Worm (Caenorhabditis elegans) whole organism, young adult: ENCODE data around the gene his-31.

ENCODE experiments used
- B0019.2 ChIP-seq: fragments of 200-800 bp; sonication (Bioruptor generic); conservative IDR thresholded peaks from 2 replicates; pipeline ENCODE4 v1.3.6; 2022; ENCODE audit warnings: missing genetic modification reagents, missing genetic modification characterization, missing compliant biosample characterization
- C17E4.6 ChIP-seq: fragments of 200-800 bp; sonication (Bioruptor generic); IDR thresholded peaks from 2 replicates; pipeline ENCODE4 v1.3.6; 2022; ENCODE audit warnings: missing genetic modification reagents, missing genetic modification characterization, missing compliant biosample characterization
- F22D6.2 ChIP-seq: sonication (generic microtip); optimal IDR thresholded peaks from 2 replicates; lab custom pipeline; 2016; ENCODE audit warnings: mild to moderate bottlenecking, missing genetic modification characterization, missing compliant biosample characterization
- F39B2.1 ChIP-seq: fragments of 200-800 bp; sonication (Bioruptor generic); IDR thresholded peaks from 2 replicates; pipeline ENCODE4 v1.3.6; 2022; ENCODE audit warnings: missing genetic modification reagents, missing genetic modification characterization, missing compliant biosample characterization
- F57A8.1 ChIP-seq: fragments of 200-800 bp; sonication (Bioruptor generic); optimal IDR thresholded peaks from 2 replicates; lab custom pipeline; 2018; ENCODE audit warnings: mild to moderate bottlenecking, missing genetic modification characterization, moderate library complexity, missing compliant biosample characterization
- T07F8.4 ChIP-seq: sonication (generic microtip); optimal IDR thresholded peaks from 2 replicates; lab custom pipeline; 2016; ENCODE audit warnings: mild to moderate bottlenecking, missing genetic modification characterization, moderate library complexity, missing compliant biosample characterization
- Y67H2A.10 ChIP-seq: fragments of 200-800 bp; sonication (Bioruptor generic); conservative IDR thresholded peaks from 2 replicates; pipeline ENCODE4 v1.3.6; 2022; ENCODE audit warnings: missing genetic modification reagents, missing genetic modification characterization, missing compliant biosample characterization
- Y95B8A.8 ChIP-seq: fragments of 200-800 bp; sonication (Bioruptor generic); IDR thresholded peaks from 2 replicates; pipeline ENCODE4 v1.3.6; 2022; ENCODE audit warnings: missing genetic modification reagents, missing genetic modification characterization, missing compliant biosample characterization
- ZK185.1 ChIP-seq: sonication (generic microtip); optimal IDR thresholded peaks from 2 replicates; lab custom pipeline; 2016; ENCODE audit warnings: mild to moderate bottlenecking, missing genetic modification characterization, missing compliant biosample characterization; ENCODE audit not compliant: poor library complexity, severe bottlenecking
- akir-1 ChIP-seq: fragments of 200-800 bp; sonication (Bioruptor generic); optimal IDR thresholded peaks from 2 replicates; lab custom pipeline; 2018; ENCODE audit warnings: mild to moderate bottlenecking, missing genetic modification characterization, moderate library complexity, missing compliant biosample characterization
- ama-1 ChIP-seq, 3 experiments: fragments of 150-350 bp in 1 of 3; sonication (generic microtip) in 2 of 3; optimal IDR thresholded peaks; 2 replicates each; lab custom pipeline; 2014 to 2018; ENCODE audit warnings: missing biosample characterization in 2 of 3, missing genetic modification characterization in 2 of 3, missing genetic modification reagents in 2 of 3
- aptf-2 ChIP-seq: fragments of 200-800 bp; sonication (Bioruptor generic); conservative IDR thresholded peaks from 2 replicates; pipeline ENCODE4 v1.3.6; 2022; ENCODE audit warnings: missing genetic modification reagents, missing genetic modification characterization, missing compliant biosample characterization
- aptf-3 ChIP-seq: fragments of 200-800 bp; sonication (Bioruptor generic); IDR thresholded peaks from 2 replicates; pipeline ENCODE4 v1.3.6; 2022; ENCODE audit warnings: missing genetic modification characterization, missing compliant biosample characterization
- atf-7 ChIP-seq: sonication (generic microtip); optimal IDR thresholded peaks from 2 replicates; lab custom pipeline; 2017; ENCODE audit warnings: mild to moderate bottlenecking, missing genetic modification characterization, missing compliant biosample characterization
- attf-6 ChIP-seq: fragments of 200-800 bp; sonication (Bioruptor generic); IDR thresholded peaks from 2 replicates; pipeline ENCODE4 v1.3.6; 2022; ENCODE audit warnings: missing genetic modification reagents, missing genetic modification characterization, missing compliant biosample characterization
- cebp-2 ChIP-seq: fragments of 200-800 bp; sonication (Bioruptor generic); IDR thresholded peaks from 2 replicates; pipeline ENCODE4 v1.3.6; 2022; ENCODE audit warnings: missing genetic modification characterization, missing compliant biosample characterization
- ceh-40 ChIP-seq: fragments of 200-800 bp; sonication (Bioruptor generic); IDR thresholded peaks from 2 replicates; pipeline ENCODE4 v1.3.6; 2022; ENCODE audit warnings: missing genetic modification characterization, missing compliant biosample characterization
- ceh-58 ChIP-seq: fragments of 200-800 bp; sonication (Bioruptor generic); IDR thresholded peaks from 2 replicates; pipeline ENCODE4 v1.3.6; 2022; ENCODE audit warnings: missing genetic modification characterization, missing compliant biosample characterization
- efl-1 ChIP-seq: fragments of 150-350 bp; optimal IDR thresholded peaks from 2 replicates; lab custom pipeline; 2014; ENCODE audit warnings: missing biosample characterization, missing genetic modification reagents, missing genetic modification characterization
- egl-44 ChIP-seq: fragments of 200-800 bp; sonication (Bioruptor generic); IDR thresholded peaks from 2 replicates; pipeline ENCODE4 v1.3.6; 2022; ENCODE audit warnings: missing genetic modification reagents, missing genetic modification characterization, missing compliant biosample characterization
- egrh-3 ChIP-seq: fragments of 200-800 bp; sonication (Bioruptor generic); IDR thresholded peaks from 2 replicates; pipeline ENCODE4 v1.3.6; 2022; ENCODE audit warnings: missing genetic modification reagents, missing genetic modification characterization, missing compliant biosample characterization
- ekl-4 ChIP-seq: fragments of 200-800 bp; sonication (Bioruptor generic); IDR thresholded peaks from 2 replicates; pipeline ENCODE4 v1.3.6; 2022; ENCODE audit warnings: missing genetic modification reagents, missing genetic modification characterization, missing compliant biosample characterization
- ets-4 ChIP-seq: fragments of 200-800 bp; sonication (Bioruptor generic); optimal IDR thresholded peaks from 2 replicates; lab custom pipeline; 2018; ENCODE audit warnings: mild to moderate bottlenecking, missing genetic modification characterization, missing compliant biosample characterization
- let-607 ChIP-seq, 2 experiments: fragments of 200-800 bp in 1 of 2; sonication (Bioruptor generic) in 1 of 2; sonication (generic microtip) in 1 of 2; optimal IDR thresholded peaks; 2 replicates each; lab custom pipeline; 2016 to 2018; ENCODE audit warnings: mild to moderate bottlenecking in 2 of 2, missing compliant biosample characterization in 2 of 2, missing genetic modification characterization in 2 of 2, moderate library complexity in 2 of 2, missing genotype in 1 of 2
- lsl-1 ChIP-seq: fragments of 200-800 bp; sonication (Bioruptor generic); optimal IDR thresholded peaks from 2 replicates; lab custom pipeline; 2018; ENCODE audit warnings: mild to moderate bottlenecking, missing genetic modification characterization, moderate library complexity, missing compliant biosample characterization
- madf-10 ChIP-seq: sonication (generic microtip); optimal IDR thresholded peaks from 2 replicates; lab custom pipeline; 2016; ENCODE audit warnings: mild to moderate bottlenecking, missing genetic modification characterization, missing compliant biosample characterization
- nfya-1 ChIP-seq: sonication (generic microtip); optimal IDR thresholded peaks from 2 replicates; lab custom pipeline; 2017; ENCODE audit warnings: antibody characterized with exemption, missing compliant biosample characterization, missing genetic modification characterization, borderline replicate concordance; ENCODE audit not compliant: insufficient read depth
- nfya-2 ChIP-seq: fragments of 200-800 bp; sonication (Bioruptor generic); IDR thresholded peaks from 2 replicates; pipeline ENCODE4 v1.3.6; 2022; ENCODE audit warnings: missing genetic modification reagents, missing genetic modification characterization, missing compliant biosample characterization
- nfyb-1 ChIP-seq: fragments of 200-800 bp; sonication (Bioruptor generic); IDR thresholded peaks from 2 replicates; pipeline ENCODE4 v1.3.6; 2022; ENCODE audit warnings: missing genetic modification reagents, missing genetic modification characterization, missing compliant biosample characterization
- pbrm-1 ChIP-seq: fragments of 200-800 bp; sonication (Bioruptor generic); IDR thresholded peaks from 2 replicates; pipeline ENCODE4 v1.3.6; 2022; ENCODE audit warnings: missing genetic modification reagents, missing genetic modification characterization, missing compliant biosample characterization
- rec-8 ChIP-seq, 2 experiments: sonication (generic microtip); optimal IDR thresholded peaks; 2 replicates each; lab custom pipeline; 2016; ENCODE audit warnings: mild to moderate bottlenecking in 2 of 2, missing genetic modification characterization in 2 of 2, missing genetic modification reagents in 2 of 2, missing genotype in 2 of 2, missing biosample characterization in 1 of 2, missing compliant biosample characterization in 1 of 2, moderate library complexity in 1 of 2
- sea-2 ChIP-seq: fragments of 200-800 bp; sonication (Bioruptor generic); IDR thresholded peaks from 2 replicates; pipeline ENCODE4 v1.3.6; 2022; ENCODE audit warnings: missing genetic modification characterization, missing compliant biosample characterization
- snpc-1.1 ChIP-seq: sonication (generic microtip); optimal IDR thresholded peaks from 2 replicates; lab custom pipeline; 2017; ENCODE audit warnings: missing genetic modification characterization, mild to moderate bottlenecking, missing compliant biosample characterization, antibody characterized with exemption, moderate library complexity, missing genotype, missing genetic modification reagents; ENCODE audit not compliant: insufficient read depth
- snpc-3.4 ChIP-seq: sonication (generic microtip); optimal IDR thresholded peaks from 2 replicates; lab custom pipeline; 2017; ENCODE audit warnings: missing genetic modification characterization, mild to moderate bottlenecking, missing compliant biosample characterization, antibody characterized with exemption, moderate library complexity, missing genotype, missing genetic modification reagents
- ztf-26 ChIP-seq: sonication (generic microtip); optimal IDR thresholded peaks from 2 replicates; lab custom pipeline; 2017; ENCODE audit warnings: missing genetic modification characterization, missing compliant biosample characterization
- ztf-3 ChIP-seq: fragments of 200-800 bp; sonication (Bioruptor generic); optimal IDR thresholded peaks from 2 replicates; lab custom pipeline; 2018; ENCODE audit warnings: mild to moderate bottlenecking, missing genetic modification characterization, missing compliant biosample characterization
- ztf-6 ChIP-seq: fragments of 200-800 bp; sonication (Bioruptor generic); IDR thresholded peaks from 2 replicates; pipeline ENCODE4 v1.3.6; 2022; ENCODE audit warnings: missing genetic modification reagents, missing genetic modification characterization, missing compliant biosample characterization

Gene his-31

ce11 chrIV:8339636-8340035 lies 5.9 kb upstream of the his-31 start, which contains the start of gene lgc-6:
TSS of gene lgc-6 (plus strand) at chrIV:8339936.
- TF ChIP-seq snpc-1.1 (no peak), nfya-1 (tag; lab: Kevin White, UChicago) (no peak), B0019.2 (GFP tag; lab: Robert Waterston, UW) (no peak), attf-6 (no peak), F57A8.1 (no peak), akir-1 (GFP tag; lab: Kevin White, UChicago) (no peak), aptf-2 (GFP tag; lab: Robert Waterston, UW) (no peak), ztf-3 (GFP tag; lab: Kevin White, UChicago) (no peak), ztf-6 (GFP tag; lab: Robert Waterston, UW) (no peak)

- no peak for TF ChIP-seq T07F8.4 (tag; lab: Kevin White, UChicago)
- TF ChIP-seq aptf-3 (GFP tag; lab: Robert Waterston, UW), result no peak
- TF ChIP-seq lsl-1 (GFP tag; lab: Kevin White, UChicago), result no peak
- TF ChIP-seq ztf-6 (GFP tag; lab: Robert Waterston, UW), result no peak
- peak; percentile 63; the same call in 1 of the 2 replicates for TF ChIP-seq F39B2.1
- no peak for TF ChIP-seq Y95B8A.8 (GFP tag; lab: Robert Waterston, UW)
- TF ChIP-seq Y67H2A.10 (GFP tag; lab: Robert Waterston, UW), result no peak
- no peak for TF ChIP-seq nfyb-1 (GFP tag; lab: Robert Waterston, UW)
- TF ChIP-seq atf-7, result no peak
- no peak for TF ChIP-seq C17E4.6 (GFP tag; lab: Robert Waterston, UW)
- no peak for TF ChIP-seq ztf-26 (tag; lab: Kevin White, UChicago)
- TF ChIP-seq ceh-40 (GFP tag; lab: Robert Waterston, UW), result no peak
- TF ChIP-seq nfya-2, result no peak
- no peak for TF ChIP-seq F22D6.2 (tag; lab: Kevin White, UChicago)
- peak; percentile 49; the same call in 1 of the 2 replicates for TF ChIP-seq egrh-3 (GFP tag; lab: Robert Waterston, UW)
- TF ChIP-seq rec-8 (tag; optimal IDR thresholded peaks at IDR 0.05; lab: Kevin White, UChicago), result no peak
- TF ChIP-seq ceh-58 (GFP tag; lab: Robert Waterston, UW), result no peak
- no peak for TF ChIP-seq sea-2 (GFP tag; lab: Robert Waterston, UW)
- peak; percentile 37; the same call in 1 of the 2 replicates for TF ChIP-seq ekl-4 (GFP tag; lab: Robert Waterston, UW)
- no peak for TF ChIP-seq ZK185.1 (tag; lab: Kevin White, UChicago)
- TF ChIP-seq efl-1 (GFP tag; lab: Kevin White, UChicago), result no peak
- TF ChIP-seq let-607 (tag; optimal IDR thresholded peaks at IDR 0.05; lab: Kevin White, UChicago), result no peak
- no peak for TF ChIP-seq egl-44 (GFP tag; lab: Robert Waterston, UW)
- no peak for TF ChIP-seq madf-10
- no peak for TF ChIP-seq ets-4 (GFP tag; lab: Kevin White, UChicago)
- TF ChIP-seq cebp-2 (GFP tag; lab: Robert Waterston, UW), result no peak
- no peak for TF ChIP-seq ama-1 (optimal IDR thresholded peaks at IDR 0.05; lab: Kevin White, UChicago)
- TF ChIP-seq ama-1 (GFP tag; optimal IDR thresholded peaks at IDR 0.05; lab: Kevin White, UChicago), result no peak
- TF ChIP-seq snpc-3.4, result no peak
- TF ChIP-seq pbrm-1, result peak; percentile 44; the same call in 1 of the 2 replicates
Observed at ce11 chrIV:8333988-8334863, 443 bp upstream of the his-31 start, which contains the start of gene his-32. TSS of gene his-32 (plus strand) at chrIV:8334305.
